Fruit fly (Drosophila melanogaster) whole organism, embryonic: Measurements from ENCODE around the gene CG2839.

Source experiments
- Atf6 ChIP-seq: fragments of 200-800 bp; sonication (Bioruptor generic); IDR thresholded peaks from 2 replicates; pipeline ENCODE4 v1.3.6; 2022; ENCODE audit warnings: missing biosample characterization, missing genetic modification characterization
- CG10147 ChIP-seq: fragments of 200-800 bp; sonication (Bioruptor generic); optimal IDR thresholded peaks from 2 replicates; lab custom pipeline; 2019; ENCODE audit warnings: missing biosample characterization, mild to moderate bottlenecking, missing genetic modification characterization, moderate library complexity
- CG10321 ChIP-seq: fragments of 200-800 bp; sonication (Bioruptor generic); IDR thresholded peaks from 2 replicates; pipeline ENCODE4 v1.3.6; 2022; ENCODE audit warnings: missing biosample characterization, missing genetic modification characterization
- CG10959 ChIP-seq: fragments of 200-800 bp; sonication (Bioruptor generic); IDR thresholded peaks from 2 replicates; pipeline ENCODE4 v1.3.6; 2022; ENCODE audit warnings: missing biosample characterization, missing genetic modification characterization
- CG13775 ChIP-seq: fragments of 200-800 bp; sonication (Bioruptor generic); optimal IDR thresholded peaks from 3 replicates; lab custom pipeline; 2017; ENCODE audit warnings: missing biosample characterization, mild to moderate bottlenecking, missing genetic modification characterization
- CG15601 ChIP-seq: fragments of 200-800 bp; sonication (Bioruptor generic); optimal IDR thresholded peaks from 3 replicates; lab custom pipeline; 2019; ENCODE audit warnings: missing biosample characterization, mild to moderate bottlenecking, missing genetic modification characterization, moderate library complexity
- CG1603 ChIP-seq: fragments of 200-800 bp; sonication (Bioruptor generic); optimal IDR thresholded peaks from 2 replicates; lab custom pipeline; 2019; ENCODE audit warnings: missing biosample characterization, mild to moderate bottlenecking, missing genetic modification characterization, moderate library complexity
- CG16815 ChIP-seq: fragments of 200-800 bp; sonication (Bioruptor generic); optimal IDR thresholded peaks from 3 replicates; lab custom pipeline; 2017; ENCODE audit warnings: missing biosample characterization, mild to moderate bottlenecking, missing genetic modification characterization
- CG17802 ChIP-seq: fragments of 200-800 bp; sonication (Bioruptor generic); optimal IDR thresholded peaks from 2 replicates; lab custom pipeline; 2018; ENCODE audit warnings: missing biosample characterization, mild to moderate bottlenecking, missing genetic modification characterization, moderate library complexity
- CG18599 ChIP-seq: fragments of 200-800 bp; sonication (Bioruptor generic); optimal IDR thresholded peaks from 3 replicates; lab custom pipeline; 2017; ENCODE audit warnings: missing biosample characterization, missing genetic modification characterization, mild to moderate bottlenecking, moderate library complexity, missing genetic modification reagents
- CG32532 ChIP-seq: fragments of 200-800 bp; sonication (Bioruptor generic); IDR thresholded peaks from 2 replicates; pipeline ENCODE4 v1.3.6; 2022; ENCODE audit warnings: missing biosample characterization, missing genetic modification characterization
- CG33213 ChIP-seq: fragments of 200-800 bp; sonication (Bioruptor generic); optimal IDR thresholded peaks from 3 replicates; lab custom pipeline; 2016; ENCODE audit warnings: missing biosample characterization, missing genetic modification characterization
- CG3726 ChIP-seq: fragments of 200-800 bp; sonication (Bioruptor generic); IDR thresholded peaks from 3 replicates; pipeline ENCODE4, ENCODE4 v1.3.6; 2022; ENCODE audit warnings: missing biosample characterization, missing genetic modification characterization
- CG4328 ChIP-seq: fragments of 200-800 bp; sonication (Bioruptor generic); optimal IDR thresholded peaks from 3 replicates; lab custom pipeline; 2017; ENCODE audit warnings: missing biosample characterization, missing genetic modification reagents, missing genetic modification characterization
- CG4404 ChIP-seq: fragments of 200-800 bp; sonication (Bioruptor generic); IDR thresholded peaks from 2 replicates; pipeline ENCODE4 v1.3.6; 2022; ENCODE audit warnings: missing biosample characterization, missing genetic modification characterization
- CG6765 ChIP-seq: fragments of 200-800 bp; sonication (Bioruptor generic); optimal IDR thresholded peaks from 3 replicates; lab custom pipeline; 2017; ENCODE audit warnings: missing biosample characterization, mild to moderate bottlenecking, missing genetic modification characterization
- CG9727 ChIP-seq: fragments of 200-800 bp; sonication (Bioruptor generic); optimal IDR thresholded peaks from 3 replicates; lab custom pipeline; 2017; ENCODE audit warnings: missing biosample characterization, mild to moderate bottlenecking, missing genetic modification characterization
- Drgx ChIP-seq: fragments of 200-800 bp; sonication (Bioruptor generic); IDR thresholded peaks from 2 replicates; pipeline ENCODE4 v1.3.6; 2022; ENCODE audit warnings: missing biosample characterization, missing genetic modification characterization
- Ets65A ChIP-seq: fragments of 200-800 bp; sonication (Bioruptor generic); peaks from one replicate; lab custom pipeline; 2016; ENCODE audit warnings: missing biosample characterization, missing genetic modification characterization
- H15 ChIP-seq: fragments of 200-800 bp; sonication (Bioruptor generic); IDR thresholded peaks from 3 replicates; pipeline ENCODE4 v1.3.6; 2022; ENCODE audit warnings: missing biosample characterization, missing genetic modification characterization
- H2.0 ChIP-seq: fragments of 200-800 bp; sonication (Bioruptor generic); IDR thresholded peaks from 2 replicates; pipeline ENCODE4 v1.3.6; 2022; ENCODE audit warnings: missing biosample characterization, missing genetic modification characterization
- HLH3B ChIP-seq: fragments of 200-800 bp; sonication (Bioruptor generic); IDR thresholded peaks from 2 replicates; pipeline ENCODE4 v1.3.6; 2022; ENCODE audit warnings: missing biosample characterization, missing genetic modification characterization
- Med ChIP-seq: fragments of 200-800 bp; sonication (Bioruptor generic); peaks from one replicate; lab custom pipeline; 2016; ENCODE audit warnings: missing biosample characterization, missing genetic modification characterization, mild to moderate bottlenecking, inconsistent platforms, moderate library complexity
- Ptx1 ChIP-seq: fragments of 200-800 bp; sonication (Bioruptor generic); IDR thresholded peaks from 2 replicates; pipeline ENCODE4 v1.3.6; 2022; ENCODE audit warnings: missing biosample characterization, missing genetic modification characterization
- Ravus ChIP-seq: fragments of 200-800 bp; sonication (Bioruptor generic); IDR thresholded peaks from 2 replicates; pipeline ENCODE4 v1.3.6; 2022; ENCODE audit warnings: missing biosample characterization, missing genetic modification characterization
- Sin3A ChIP-seq: fragments of >200 bp; optimal IDR thresholded peaks from 2 replicates; lab custom pipeline; 2018
- Six4 ChIP-seq: fragments of 200-800 bp; sonication (Bioruptor generic); optimal IDR thresholded peaks from 2 replicates; lab custom pipeline; 2016; ENCODE audit warnings: missing biosample characterization, missing genetic modification characterization
- Sry-β ChIP-seq: fragments of 200-800 bp; sonication (Bioruptor generic); optimal IDR thresholded peaks from 2 replicates; lab custom pipeline; 2018; ENCODE audit warnings: missing biosample characterization, mild to moderate bottlenecking, missing genetic modification characterization, moderate library complexity
- Xrp1 ChIP-seq: fragments of 200-800 bp; sonication (Bioruptor generic); IDR thresholded peaks from 2 replicates; pipeline ENCODE4 v1.3.6; 2022; ENCODE audit warnings: missing biosample characterization, missing genetic modification characterization
- bsh ChIP-seq, 2 experiments: fragments of 200-800 bp; sonication (Bioruptor generic); optimal IDR thresholded peaks; 2 replicates each; lab custom pipeline; 2017 to 2018; ENCODE audit warnings: mild to moderate bottlenecking in 2 of 2, missing biosample characterization in 2 of 2, missing genetic modification characterization in 2 of 2, moderate library complexity in 1 of 2
- ci ChIP-seq: fragments of 200-800 bp; sonication (Bioruptor generic); IDR thresholded peaks from 3 replicates; pipeline ENCODE4 v1.3.6; 2022; ENCODE audit warnings: missing biosample characterization, missing genetic modification characterization
- crc ChIP-seq: fragments of 200-800 bp; sonication (Bioruptor generic); optimal IDR thresholded peaks from 2 replicates; lab custom pipeline; 2016; ENCODE audit warnings: missing biosample characterization, missing genetic modification characterization
- cwo ChIP-seq: fragments of 200-800 bp; sonication (Bioruptor generic); optimal IDR thresholded peaks from 3 replicates; lab custom pipeline; 2017; ENCODE audit warnings: missing biosample characterization, missing genetic modification characterization, mild to moderate bottlenecking, moderate library complexity, missing genetic modification reagents
- emc ChIP-seq: fragments of 200-800 bp; sonication (Bioruptor generic); optimal IDR thresholded peaks from 2 replicates; lab custom pipeline; 2016; ENCODE audit warnings: missing biosample characterization, missing genetic modification characterization
- ewg ChIP-seq: fragments of 200-800 bp; sonication (Bioruptor generic); optimal IDR thresholded peaks from 3 replicates; lab custom pipeline; 2017; ENCODE audit warnings: mild to moderate bottlenecking, missing biosample characterization, missing genetic modification reagents, missing genetic modification characterization
- ftz-f1 ChIP-seq: fragments of 200-800 bp; sonication (Bioruptor generic); optimal IDR thresholded peaks from 2 replicates; lab custom pipeline; 2016; ENCODE audit warnings: missing biosample characterization, missing genetic modification characterization
- gfzf ChIP-seq: fragments of 200-800 bp; sonication (Bioruptor generic); optimal IDR thresholded peaks from 2 replicates; lab custom pipeline; 2016; ENCODE audit warnings: missing biosample characterization, mild to moderate bottlenecking, missing genetic modification characterization, moderate library complexity
- ind ChIP-seq: fragments of 200-800 bp; sonication (Bioruptor generic); optimal IDR thresholded peaks from 3 replicates; lab custom pipeline; 2016; ENCODE audit warnings: missing biosample characterization, missing genetic modification characterization
- ken ChIP-seq: fragments of 200-800 bp; sonication (Bioruptor generic); IDR thresholded peaks from 3 replicates; pipeline ENCODE4 v1.3.6; 2022; ENCODE audit warnings: missing biosample characterization, missing genetic modification characterization
- prd ChIP-seq, 3 experiments: fragments of >200 bp in 2 of 3; fragments of 200-800 bp in 1 of 3; sonication (Bioruptor generic) in 1 of 3; optimal IDR thresholded peaks in 2 of 3; IDR thresholded peaks in 1 of 3; 2 replicates in 2 of 3; 3 replicates in 1 of 3; pipeline versions ENCODE4 v1.3.6 to Lab custom; 2017 to 2022; ENCODE audit warnings: missing biosample characterization in 1 of 3, missing genetic modification characterization in 1 of 3
- sens ChIP-seq: fragments of 200-800 bp; sonication (Bioruptor generic); peaks from one replicate; lab custom pipeline; 2016; ENCODE audit warnings: missing biosample characterization, missing genetic modification characterization
- sisA ChIP-seq: fragments of 200-800 bp; sonication (Bioruptor generic); IDR thresholded peaks from 2 replicates; pipeline ENCODE4 v1.3.6; 2022; ENCODE audit warnings: missing biosample characterization, missing genetic modification characterization
- so ChIP-seq: fragments of 200-800 bp; sonication (Bioruptor generic); IDR thresholded peaks from 3 replicates; pipeline ENCODE4 v1.3.6; 2022; ENCODE audit warnings: missing biosample characterization, missing genetic modification characterization
- vvl ChIP-seq: fragments of 200-800 bp; sonication (Bioruptor generic); IDR thresholded peaks from 2 replicates; pipeline ENCODE4 v1.3.6; 2022; ENCODE audit warnings: missing biosample characterization, missing genetic modification characterization
- wdn ChIP-seq: fragments of 200-800 bp; sonication (Bioruptor generic); IDR thresholded peaks from 2 replicates; pipeline ENCODE4 v1.3.6; 2022; ENCODE audit warnings: missing biosample characterization, missing genetic modification characterization
- yki ChIP-seq: fragments of >200 bp; optimal IDR thresholded peaks from 3 replicates; lab custom pipeline; 2018

The CG2839 gene

dm6 chr2L:602439-602879 is 23.0 kb upstream of the CG2839 start, which contains the start of gene CG13689 (continued):
- TF ChIP-seq Atf6 (GFP tag; lab: Robert Waterston, UW) (no peak), Six4 (GFP tag; lab: Kevin White, UChicago) (no peak), CG15601 (tag; lab: Kevin White, UChicago) (peak; percentile 21), Sin3A (no peak), CG10321 (GFP tag; lab: Robert Waterston, UW) (no peak), CG3726 (GFP tag; lab: Robert Waterston, UW) (no peak), ind (GFP tag; lab: Kevin White, UChicago) (peak; percentile 67), ewg (peak; percentile 32), Ravus (no peak), CG17802 (tag; lab: Kevin White, UChicago) (no peak), wdn (no peak), bsh (GFP tag; optimal IDR thresholded peaks at IDR 0.05; lab: Kevin White, UChicago) (peak in 1 of 2 experiments; percentile 39), so (GFP tag; lab: Robert Waterston, UW) (no peak), CG32532 (GFP tag; lab: Robert Waterston, UW) (peak; percentile 83), ftz-f1 (GFP tag; lab: Kevin White, UChicago) (no peak), emc (GFP tag; lab: Kevin White, UChicago) (no peak), H2.0 (GFP tag; lab: Robert Waterston, UW) (0 out of 2 replicates have a peak, but pooled peaks have one; percentile 42), CG33213 (GFP tag; lab: Kevin White, UChicago) (peak; percentile 24), CG6765 (GFP tag; lab: Kevin White, UChicago) (no peak), CG4404 (no peak), sisA (GFP tag; lab: Robert Waterston, UW) (peak; percentile 63), cwo (GFP tag; lab: Kevin White, UChicago) (no peak), CG10147 (GFP tag; lab: Kevin White, UChicago) (no peak), yki (lab: Kevin White, UChicago) (no peak), CG16815 (GFP tag; lab: Kevin White, UChicago) (peak; percentile 7), ken (GFP tag; lab: Robert Waterston, UW) (no peak), CG18599 (GFP tag; lab: Kevin White, UChicago) (peak; percentile 54), CG4328 (GFP tag; lab: Kevin White, UChicago) (peak; percentile 15), crc (no peak), Sry-β (no peak)

- 0 out of 3 replicates have a peak, but pooled peaks have one; percentile 29 for TF ChIP-seq ci (GFP tag; lab: Robert Waterston, UW)
- 0 out of 2 replicates have a peak, but pooled peaks have one; percentile 23 for TF ChIP-seq sisA (GFP tag; lab: Robert Waterston, UW)
- 0 out of 2 replicates have a peak, but pooled peaks have one; percentile 16 for TF ChIP-seq Ptx1 (GFP tag; lab: Robert Waterston, UW)
- TF ChIP-seq prd (optimal IDR thresholded peaks at IDR 0.05; lab: Kevin White, UChicago): no peak
- peak; percentile 30; the same call in 1 of the 3 replicates for TF ChIP-seq prd (GFP tag; IDR thresholded peaks at IDR 0.05; lab: Robert Waterston, UW)
- no peak for TF ChIP-seq gfzf (GFP tag; lab: Kevin White, UChicago)
- TF ChIP-seq Xrp1 (GFP tag; lab: Robert Waterston, UW): peak; percentile 40; the same call in 1 of the 2 replicates
- TF ChIP-seq Drgx (GFP tag; lab: Robert Waterston, UW): peak; percentile 87
- peak; percentile 72 for TF ChIP-seq sens
- peak; percentile 30 for TF ChIP-seq CG1603 (tag; lab: Kevin White, UChicago)
- TF ChIP-seq CG9727 (GFP tag; lab: Kevin White, UChicago): no peak
- 0 out of 3 replicates have a peak, but pooled peaks have one; percentile 35 for TF ChIP-seq H15 (GFP tag; lab: Robert Waterston, UW)
- TF ChIP-seq HLH3B (GFP tag; lab: Robert Waterston, UW): 0 out of 2 replicates have a peak, but pooled peaks have one; percentile 12
- peak; percentile 92 for TF ChIP-seq Ets65A (GFP tag; lab: Kevin White, UChicago)
- TF ChIP-seq Med: peak; percentile 60
- no peak for TF ChIP-seq CG13775
- TF ChIP-seq vvl: no peak; the same call in 1 of the 2 replicates
- 0 out of 2 replicates have a peak, but pooled peaks have one; percentile 14 for TF ChIP-seq CG10959 (GFP tag; lab: Robert Waterston, UW)
Observed at dm6 chr2L:604060-604459, 21.4 kb upstream of the CG2839 start.
